Fruit fly (Drosophila melanogaster) whole organism: ENCODE measurements around the gene Mdh2.

ENCODE experiments used
- Dll ChIP-seq: fragments of >200 bp; optimal IDR thresholded peaks from 2 replicates; lab custom pipeline; 2017
- EcR ChIP-seq, 2 experiments: fragments of >200 bp; optimal IDR thresholded peaks; 2 replicates each; lab custom pipeline; 2017; ENCODE audit warnings: missing biosample characterization in 2 of 2, missing genetic modification characterization in 2 of 2, missing genetic modification reagents in 2 of 2

DNA sequence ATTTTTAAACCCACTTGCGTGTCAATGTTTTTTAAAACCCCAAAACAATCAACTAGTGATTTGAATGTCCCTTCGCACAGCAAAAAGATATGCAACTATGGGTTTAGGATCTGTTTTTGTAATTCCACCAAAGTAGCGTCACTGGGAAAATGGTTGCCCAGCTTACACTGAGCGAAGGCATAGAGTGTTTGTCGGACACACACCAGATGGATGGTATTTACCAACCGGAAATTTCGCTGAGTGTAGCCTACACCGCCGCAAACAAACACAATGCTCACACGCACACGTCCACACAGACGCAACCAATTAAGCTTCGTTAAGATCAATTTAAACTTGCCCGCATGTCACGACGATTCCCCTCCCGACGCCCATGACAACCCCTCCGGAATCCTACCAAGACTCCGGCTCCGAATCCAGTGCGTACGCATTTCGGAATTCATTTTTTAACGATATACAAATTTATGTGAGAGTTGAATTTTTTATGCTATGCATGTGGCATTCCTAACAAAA is 2.6 kb downstream of the Mdh2 start:
- no peak for TF ChIP-seq EcR (GFP tag; optimal IDR thresholded peaks at IDR 0.05; lab: Kevin White, UChicago)
- no peak for TF ChIP-seq Dll
